Worm (Caenorhabditis elegans) whole organism, L4/young adult: ENCODE results near the gene F42A6.6.

Experiments used
- dao-5 ChIP-seq: sonication (generic microtip); optimal IDR thresholded peaks from 2 replicates; lab custom pipeline; 2016; ENCODE audit warnings: missing genotype, missing genetic modification characterization, moderate library complexity, missing compliant biosample characterization
- him-1 ChIP-seq: sonication (generic microtip); optimal IDR thresholded peaks from 2 replicates; lab custom pipeline; 2016; ENCODE audit warnings: missing genotype, missing genetic modification reagents, missing genetic modification characterization, missing compliant biosample characterization

ce11 chrIV:3352019-3352418 lies 15.3 kb upstream of the F42A6.6 start:
- no peak for TF ChIP-seq him-1
- no peak for TF ChIP-seq dao-5 (tag; lab: Kevin White, UChicago)
